Worm (Caenorhabditis elegans) whole organism, mixed stage, embryonic: ENCODE measurements around the gene irld-14.

ENCODE experiments used
- bed-3 ChIP-seq: fragments of 200-800 bp; sonication (Bioruptor generic); optimal IDR thresholded peaks from 3 replicates; lab custom pipeline; 2018; ENCODE audit warnings: mild to moderate bottlenecking, missing genetic modification characterization, moderate library complexity, missing compliant biosample characterization
- blmp-1 ChIP-seq: fragments of 150-350 bp; optimal IDR thresholded peaks from 2 replicates; lab custom pipeline; 2014; ENCODE audit warnings: missing biosample characterization, missing genetic modification characterization
- ceh-43 ChIP-seq: fragments of 200-800 bp; sonication (Bioruptor generic); optimal IDR thresholded peaks from 2 replicates; lab custom pipeline; 2018; ENCODE audit warnings: mild to moderate bottlenecking, missing genetic modification characterization, moderate library complexity, missing compliant biosample characterization
- ceh-83 ChIP-seq: fragments of 200-800 bp; sonication (Bioruptor generic); optimal IDR thresholded peaks from 2 replicates; lab custom pipeline; 2018; ENCODE audit warnings: mild to moderate bottlenecking, missing genetic modification characterization, missing compliant biosample characterization
- ces-1 ChIP-seq: fragments of 150-350 bp; optimal IDR thresholded peaks from 2 replicates; lab custom pipeline; 2014; ENCODE audit warnings: missing biosample characterization, missing genetic modification reagents, missing genetic modification characterization
- cnd-1 ChIP-seq: fragments of 200-800 bp; sonication (Bioruptor generic); optimal IDR thresholded peaks from 2 replicates; lab custom pipeline; 2018; ENCODE audit warnings: mild to moderate bottlenecking, missing genetic modification characterization, missing compliant biosample characterization
- drap-1 ChIP-seq: fragments of 200-800 bp; sonication (Bioruptor generic); optimal IDR thresholded peaks from 3 replicates; lab custom pipeline; 2018; ENCODE audit warnings: mild to moderate bottlenecking, missing genetic modification characterization, missing compliant biosample characterization
- elt-1 ChIP-seq: sonication (generic microtip); optimal IDR thresholded peaks from 2 replicates; lab custom pipeline; 2017; ENCODE audit warnings: missing genetic modification characterization, mild to moderate bottlenecking, missing compliant biosample characterization, antibody characterized with exemption, moderate library complexity, borderline replicate concordance; ENCODE audit not compliant: insufficient read depth
- elt-3 ChIP-seq: fragments of 150-350 bp; optimal IDR thresholded peaks from 2 replicates; lab custom pipeline; 2014; ENCODE audit warnings: missing biosample characterization, missing genetic modification characterization
- flh-1 ChIP-seq: fragments of 200-800 bp; sonication (Bioruptor generic); optimal IDR thresholded peaks from 2 replicates; lab custom pipeline; 2018; ENCODE audit warnings: mild to moderate bottlenecking, missing genetic modification characterization, moderate library complexity, missing compliant biosample characterization
- ham-2 ChIP-seq: fragments of 200-800 bp; sonication (Bioruptor generic); optimal IDR thresholded peaks from 2 replicates; lab custom pipeline; 2018; ENCODE audit warnings: mild to moderate bottlenecking, missing genetic modification characterization, missing compliant biosample characterization
- lin-13 ChIP-seq: fragments of 150-350 bp; optimal IDR thresholded peaks from 2 replicates; lab custom pipeline; 2014; ENCODE audit warnings: missing biosample characterization, missing genetic modification characterization
- lin-32 ChIP-seq: fragments of 200-800 bp; sonication (Bioruptor generic); optimal IDR thresholded peaks from 2 replicates; lab custom pipeline; 2018; ENCODE audit warnings: mild to moderate bottlenecking, missing genetic modification characterization, missing compliant biosample characterization
- mab-5 ChIP-seq: fragments of 150-350 bp; optimal IDR thresholded peaks from 2 replicates; lab custom pipeline; 2014; ENCODE audit warnings: missing biosample characterization, missing genetic modification characterization
- mep-1 ChIP-seq: fragments of 150-350 bp; optimal IDR thresholded peaks from 2 replicates; lab custom pipeline; 2017; ENCODE audit warnings: missing biosample characterization, missing genetic modification reagents, missing genetic modification characterization, inconsistent platforms
- mls-2 ChIP-seq: sonication (generic microtip); optimal IDR thresholded peaks from 2 replicates; lab custom pipeline; 2016; ENCODE audit warnings: mild to moderate bottlenecking, missing genetic modification characterization, moderate library complexity, missing compliant biosample characterization
- nhr-12 ChIP-seq: fragments of 150-350 bp; optimal IDR thresholded peaks from 2 replicates; lab custom pipeline; 2014; ENCODE audit warnings: missing biosample characterization, missing genetic modification characterization
- nhr-2 ChIP-seq: fragments of 150-350 bp; optimal IDR thresholded peaks from 2 replicates; lab custom pipeline; 2014; ENCODE audit warnings: missing biosample characterization, missing genetic modification characterization
- nhr-237 ChIP-seq: fragments of 150-350 bp; optimal IDR thresholded peaks from 2 replicates; lab custom pipeline; 2014; ENCODE audit warnings: missing biosample characterization, missing genetic modification characterization
- nhr-28 ChIP-seq: fragments of 150-350 bp; optimal IDR thresholded peaks from 2 replicates; lab custom pipeline; 2014; ENCODE audit warnings: missing biosample characterization, missing genetic modification characterization
- pha-4 ChIP-seq: fragments of 150-350 bp; optimal IDR thresholded peaks from 2 replicates; lab custom pipeline; 2018; ENCODE audit warnings: missing biosample characterization, missing genetic modification reagents, missing genetic modification characterization
- sem-2 ChIP-seq: fragments of 200-800 bp; sonication (Bioruptor generic); optimal IDR thresholded peaks from 2 replicates; lab custom pipeline; 2018; ENCODE audit warnings: mild to moderate bottlenecking, missing genetic modification characterization, missing compliant biosample characterization
- snpc-4 ChIP-seq: fragments of 150-350 bp; optimal IDR thresholded peaks from 2 replicates; lab custom pipeline; 2014; ENCODE audit warnings: missing biosample characterization, missing genetic modification characterization
- sptf-1 ChIP-seq: sonication (generic microtip); optimal IDR thresholded peaks from 2 replicates; lab custom pipeline; 2017; ENCODE audit warnings: mild to moderate bottlenecking, missing genetic modification characterization, moderate library complexity, missing compliant biosample characterization
- tbx-8 ChIP-seq: fragments of 200-800 bp; sonication (Bioruptor generic); optimal IDR thresholded peaks from 2 replicates; lab custom pipeline; 2018; ENCODE audit warnings: mild to moderate bottlenecking, missing genetic modification characterization, moderate library complexity, missing compliant biosample characterization
- unc-120 ChIP-seq: sonication (generic microtip); optimal IDR thresholded peaks from 2 replicates; lab custom pipeline; 2017; ENCODE audit warnings: missing genetic modification characterization, missing compliant biosample characterization; ENCODE audit not compliant: poor library complexity, severe bottlenecking
- unc-39 ChIP-seq: fragments of 150-350 bp; optimal IDR thresholded peaks from 2 replicates; lab custom pipeline; 2014; ENCODE audit warnings: missing biosample characterization, missing genetic modification characterization
- unc-62 ChIP-seq: fragments of 150-350 bp; optimal IDR thresholded peaks from 2 replicates; lab custom pipeline; 2014; ENCODE audit warnings: missing biosample characterization, missing genetic modification reagents, missing genetic modification characterization
- zip-8 ChIP-seq: fragments of 150-350 bp; optimal IDR thresholded peaks from 2 replicates; lab custom pipeline; 2014; ENCODE audit warnings: missing biosample characterization, missing genetic modification characterization
- ztf-11 ChIP-seq: fragments of 150-350 bp; optimal IDR thresholded peaks from 2 replicates; lab custom pipeline; 2014; ENCODE audit warnings: missing biosample characterization, missing genetic modification characterization

irld-14 gene

ce11 chrV:14955676-14956075 lies 40.7 kb upstream of the irld-14 start, which contains the start of gene F02D8.9:
Gene F02D8.9, minus strand, starts transcription at chrV:14955776.
- TF ChIP-seq unc-120 (tag; lab: Kevin White, UChicago) (no peak), elt-1 (tag; lab: Kevin White, UChicago) (no peak), lin-32 (GFP tag; lab: Kevin White, UChicago) (no peak), flh-1 (GFP tag; lab: Kevin White, UChicago) (no peak), pha-4 (tag; lab: Kevin White, UChicago) (no peak), ceh-83 (no peak), zip-8 (no peak), ham-2 (GFP tag; lab: Kevin White, UChicago) (no peak), nhr-237 (tag; lab: Kevin White, UChicago) (no peak), nhr-12 (tag; lab: Kevin White, UChicago) (no peak), mls-2 (no peak), bed-3 (GFP tag; lab: Kevin White, UChicago) (no peak)
- TF ChIP-seq, all 35 proteins: peak for 0

DNA sequence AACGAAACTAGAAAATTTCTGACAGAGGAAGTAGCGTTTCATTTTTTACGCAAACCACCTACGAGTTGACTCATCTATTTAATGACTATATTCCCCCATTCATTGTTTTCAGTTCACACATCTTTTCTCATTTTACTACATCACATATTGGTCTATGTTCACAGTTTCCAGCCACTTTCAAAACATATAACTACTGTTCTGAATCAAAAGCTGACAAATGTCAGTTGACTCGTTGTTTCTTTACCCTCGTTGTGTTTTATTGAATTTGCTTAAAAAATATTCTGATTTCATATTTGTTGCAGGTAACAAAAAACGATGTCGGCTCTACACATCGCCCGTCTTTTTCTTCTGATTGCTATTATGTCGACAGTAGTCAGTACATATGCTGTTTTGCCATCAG lies 25.2 kb upstream of the irld-14 start, which contains the start of gene nlp-59:
nlp-59 (plus strand) TSS at position 301 of the 400 bp plus-strand sequence.
- no peak for TF ChIP-seq nhr-28 (tag; lab: Kevin White, UChicago)
- TF ChIP-seq flh-1 (GFP tag; lab: Kevin White, UChicago) = no peak
- no peak for TF ChIP-seq elt-1 (tag; lab: Kevin White, UChicago)
- TF ChIP-seq nhr-2 (tag; lab: Kevin White, UChicago) = no peak
- no peak for TF ChIP-seq mep-1
- TF ChIP-seq elt-3 (tag; lab: Kevin White, UChicago) = no peak
- TF ChIP-seq ceh-43 (GFP tag; lab: Kevin White, UChicago) = no peak
- no peak for TF ChIP-seq unc-39
- TF ChIP-seq pha-4 (tag; lab: Kevin White, UChicago) = no peak
- TF ChIP-seq blmp-1 (tag; lab: Kevin White, UChicago) = no peak

ce11 chrV:14978205-14978751 lies 18.1 kb upstream of the irld-14 start, which contains the start of the genes grd-12 and F02D8.1:
Gene grd-12, plus strand, starts transcription at chrV:14978505.
Gene F02D8.1, minus strand, starts transcription at chrV:14978701.
- no peak for TF ChIP-seq nhr-28 (tag; lab: Kevin White, UChicago)
- TF ChIP-seq lin-13 (tag; lab: Kevin White, UChicago) = no peak
- TF ChIP-seq ztf-11 (tag; lab: Kevin White, UChicago) = no peak
- TF ChIP-seq mab-5 (tag; lab: Kevin White, UChicago) = no peak
- TF ChIP-seq flh-1 (GFP tag; lab: Kevin White, UChicago) = no peak
- TF ChIP-seq elt-1 (tag; lab: Kevin White, UChicago) = no peak
- no peak for TF ChIP-seq sptf-1
- TF ChIP-seq sem-2 (GFP tag; lab: Kevin White, UChicago) = no peak
- TF ChIP-seq unc-62 (GFP tag; lab: Kevin White, UChicago) = no peak
- no peak for TF ChIP-seq nhr-237 (tag; lab: Kevin White, UChicago)
- TF ChIP-seq, all 35 proteins: peak for 0

DNA sequence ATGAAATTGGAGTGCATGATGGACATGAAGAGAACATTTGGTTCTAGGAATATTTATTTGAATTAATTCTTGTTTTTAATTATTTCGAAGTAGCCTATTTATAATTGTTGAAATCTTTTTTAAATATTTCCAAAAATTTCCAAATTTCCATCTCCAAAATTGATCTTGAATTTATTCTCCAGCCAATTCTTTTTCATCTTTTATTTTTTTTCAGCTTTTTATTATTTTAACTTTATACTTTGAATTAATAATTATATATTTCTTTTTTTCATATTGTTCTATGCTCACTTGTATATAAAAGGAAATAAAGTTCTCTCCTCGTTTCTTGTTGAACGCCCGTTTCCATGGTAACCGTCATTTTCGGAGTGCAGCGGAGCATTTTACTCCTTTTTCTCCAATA lies 16.4 kb upstream of the irld-14 start, which contains the start of gene xbx-1:
xbx-1 (plus strand) TSS at position 301 of the 400 bp plus-strand sequence.
- TF ChIP-seq drap-1 (GFP tag; lab: Kevin White, UChicago) (no peak), lin-13 (tag; lab: Kevin White, UChicago) (no peak), ces-1 (GFP tag; lab: Kevin White, UChicago) (no peak), mab-5 (tag; lab: Kevin White, UChicago) (no peak), mep-1 (no peak), snpc-4 (tag; lab: Kevin White, UChicago) (no peak)

ce11 chrV:14984593-14984992 lies 11.7 kb upstream of the irld-14 start, which contains the start of gene F02D8.4:
Gene F02D8.4, plus strand, starts transcription at chrV:14984893.
- TF ChIP-seq pha-4 (tag; lab: Kevin White, UChicago) = no peak
- no peak for TF ChIP-seq nhr-28 (tag; lab: Kevin White, UChicago)
- TF ChIP-seq nhr-2 (tag; lab: Kevin White, UChicago) = no peak
- no peak for TF ChIP-seq mab-5 (tag; lab: Kevin White, UChicago)
- no peak for TF ChIP-seq nhr-12 (tag; lab: Kevin White, UChicago)
- no peak for TF ChIP-seq lin-32 (GFP tag; lab: Kevin White, UChicago)
- TF ChIP-seq nhr-237 (tag; lab: Kevin White, UChicago) = no peak
- TF ChIP-seq unc-120 (tag; lab: Kevin White, UChicago) = no peak
- no peak for TF ChIP-seq mep-1
- no peak for TF ChIP-seq ceh-43 (GFP tag; lab: Kevin White, UChicago)
- TF ChIP-seq tbx-8 (GFP tag; lab: Kevin White, UChicago) = no peak
- no peak for TF ChIP-seq cnd-1 (tag; lab: Kevin White, UChicago)
- TF ChIP-seq sem-2 (GFP tag; lab: Kevin White, UChicago) = no peak
- TF ChIP-seq drap-1 (GFP tag; lab: Kevin White, UChicago) = no peak
- TF ChIP-seq ceh-83 = no peak
- no peak for TF ChIP-seq ztf-11 (tag; lab: Kevin White, UChicago)
- TF ChIP-seq, all 35 proteins: peak for 0
